Fruit fly (Drosophila melanogaster) whole organism, embryonic: ENCODE measurements around the gene Sk2.

Experiments
- Asciz ChIP-seq: fragments of 200-800 bp; sonication (Bioruptor generic); optimal IDR thresholded peaks from 2 replicates; lab custom pipeline; 2017; ENCODE audit warnings: missing biosample characterization, mild to moderate bottlenecking, missing genetic modification characterization, missing genetic modification reagents
- CG10209 ChIP-seq: fragments of 200-800 bp; sonication (Bioruptor generic); optimal IDR thresholded peaks from 3 replicates; lab custom pipeline; 2017; ENCODE audit warnings: missing biosample characterization, mild to moderate bottlenecking, missing genetic modification characterization, missing genetic modification reagents
- CG10274 ChIP-seq: fragments of 200-800 bp; sonication (Bioruptor generic); optimal IDR thresholded peaks from 3 replicates; lab custom pipeline; 2017; ENCODE audit warnings: missing biosample characterization, mild to moderate bottlenecking, missing genetic modification characterization
- CG10321 ChIP-seq: fragments of 200-800 bp; sonication (Bioruptor generic); IDR thresholded peaks from 2 replicates; pipeline ENCODE4 v1.3.6; 2022; ENCODE audit warnings: missing biosample characterization, missing genetic modification characterization
- CG11696 ChIP-seq: fragments of 200-800 bp; sonication (Bioruptor generic); IDR thresholded peaks from 2 replicates; pipeline ENCODE4 v1.3.6; 2022; ENCODE audit warnings: missing biosample characterization, missing genetic modification characterization
- CG12104 ChIP-seq: fragments of 200-800 bp; sonication (Bioruptor generic); optimal IDR thresholded peaks from 3 replicates; lab custom pipeline; 2016; ENCODE audit warnings: missing biosample characterization, missing genetic modification characterization
- CG12236 ChIP-seq: fragments of 200-800 bp; sonication (Bioruptor generic); optimal IDR thresholded peaks from 2 replicates; lab custom pipeline; 2016; ENCODE audit warnings: missing biosample characterization, missing genetic modification characterization
- CG12391 ChIP-seq: fragments of 200-800 bp; sonication (Bioruptor generic); optimal IDR thresholded peaks from 3 replicates; lab custom pipeline; 2018; ENCODE audit warnings: missing biosample characterization, mild to moderate bottlenecking, missing genetic modification characterization, moderate library complexity
- CG12744 ChIP-seq: fragments of 200-800 bp; sonication (Bioruptor generic); optimal IDR thresholded peaks from 2 replicates; lab custom pipeline; 2016; ENCODE audit warnings: missing biosample characterization, missing genetic modification characterization
- CG14667 ChIP-seq: fragments of 200-800 bp; sonication (Bioruptor generic); IDR thresholded peaks from 2 replicates; pipeline ENCODE4 v1.3.6; 2022; ENCODE audit warnings: missing biosample characterization, missing genetic modification characterization
- CG14965 ChIP-seq: fragments of 200-800 bp; sonication (Bioruptor generic); optimal IDR thresholded peaks from 2 replicates; lab custom pipeline; 2016; ENCODE audit warnings: missing biosample characterization, missing genetic modification characterization, borderline replicate concordance
- CG15073 ChIP-seq: fragments of 200-800 bp; sonication (Bioruptor generic); optimal IDR thresholded peaks from 2 replicates; lab custom pipeline; 2016; ENCODE audit warnings: missing biosample characterization, missing genetic modification characterization
- CG30403 ChIP-seq: fragments of 200-800 bp; sonication (Bioruptor generic); optimal IDR thresholded peaks from 3 replicates; lab custom pipeline; 2016; ENCODE audit warnings: missing biosample characterization, missing genetic modification characterization
- CG34376 ChIP-seq: fragments of 200-800 bp; sonication (Bioruptor generic); optimal IDR thresholded peaks from 2 replicates; lab custom pipeline; 2018; ENCODE audit warnings: missing biosample characterization, mild to moderate bottlenecking, missing genetic modification characterization
- CG3995 ChIP-seq: fragments of 200-800 bp; sonication (Bioruptor generic); optimal IDR thresholded peaks from 3 replicates; lab custom pipeline; 2016; ENCODE audit warnings: missing biosample characterization, missing genetic modification characterization
- CG4424 ChIP-seq: fragments of 200-800 bp; sonication (Bioruptor generic); optimal IDR thresholded peaks from 3 replicates; lab custom pipeline; 2016; ENCODE audit warnings: missing biosample characterization, missing genetic modification characterization
- CG6689 ChIP-seq: fragments of 200-800 bp; sonication (Bioruptor generic); IDR thresholded peaks from 2 replicates; pipeline ENCODE4 v1.3.6; 2022; ENCODE audit warnings: missing biosample characterization, missing genetic modification characterization
- CG7271 ChIP-seq: fragments of 200-800 bp; sonication (Bioruptor generic); optimal IDR thresholded peaks from 2 replicates; lab custom pipeline; 2018; ENCODE audit warnings: missing biosample characterization, mild to moderate bottlenecking, missing genetic modification characterization, moderate library complexity
- CG8290 ChIP-seq, 3 experiments: fragments of 200-800 bp; sonication (Bioruptor generic); optimal IDR thresholded peaks; 2 replicates each; lab custom pipeline; 2016 to 2019; ENCODE audit warnings: missing biosample characterization in 3 of 3, missing genetic modification characterization in 3 of 3, mild to moderate bottlenecking in 2 of 3, moderate library complexity in 1 of 3
- CG9215 ChIP-seq: fragments of 200-800 bp; sonication (Bioruptor generic); IDR thresholded peaks from 2 replicates; pipeline ENCODE4 v1.3.6; 2022; ENCODE audit warnings: missing biosample characterization, missing genetic modification characterization
- CG9609 ChIP-seq: fragments of 200-800 bp; sonication (Bioruptor generic); optimal IDR thresholded peaks from 3 replicates; lab custom pipeline; 2016; ENCODE audit warnings: missing biosample characterization, missing genetic modification characterization
- CkIIα-i1 ChIP-seq: fragments of 200-800 bp; sonication (Bioruptor generic); IDR thresholded peaks from 2 replicates; pipeline ENCODE4 v1.3.6; 2022; ENCODE audit warnings: missing biosample characterization, missing genetic modification characterization
- Dip2 ChIP-seq: fragments of 200-800 bp; sonication (Bioruptor generic); IDR thresholded peaks from 2 replicates; pipeline ENCODE4 v1.3.6; 2022; ENCODE audit warnings: missing biosample characterization, missing genetic modification characterization
- HmgD ChIP-seq: fragments of 200-800 bp; sonication (Bioruptor generic); optimal IDR thresholded peaks from 3 replicates; lab custom pipeline; 2016; ENCODE audit warnings: missing biosample characterization, missing genetic modification characterization
- NC2β ChIP-seq: fragments of 200-800 bp; sonication (Bioruptor generic); optimal IDR thresholded peaks from 2 replicates; lab custom pipeline; 2016; ENCODE audit warnings: missing biosample characterization, missing genetic modification characterization
- Poxn ChIP-seq: fragments of 200-800 bp; sonication (Bioruptor generic); IDR thresholded peaks from 2 replicates; pipeline ENCODE4 v1.3.6; 2022; ENCODE audit warnings: missing biosample characterization, missing genetic modification characterization
- Ptx1 ChIP-seq: fragments of 200-800 bp; sonication (Bioruptor generic); IDR thresholded peaks from 2 replicates; pipeline ENCODE4 v1.3.6; 2022; ENCODE audit warnings: missing biosample characterization, missing genetic modification characterization
- Sry-β ChIP-seq: fragments of 200-800 bp; sonication (Bioruptor generic); optimal IDR thresholded peaks from 2 replicates; lab custom pipeline; 2018; ENCODE audit warnings: missing biosample characterization, mild to moderate bottlenecking, missing genetic modification characterization, moderate library complexity
- Tbp ChIP-seq: fragments of >200 bp; optimal IDR thresholded peaks from 2 replicates; lab custom pipeline; 2018; ENCODE audit warnings: missing biosample characterization, missing genetic modification characterization
- Xbp1 ChIP-seq: fragments of 200-800 bp; sonication (Bioruptor generic); optimal IDR thresholded peaks from 3 replicates; lab custom pipeline; 2016; ENCODE audit warnings: missing biosample characterization, mild to moderate bottlenecking, missing genetic modification characterization
- ara ChIP-seq: fragments of 200-800 bp; sonication (Bioruptor generic); IDR thresholded peaks from 2 replicates; pipeline ENCODE4 v1.3.6; 2022; ENCODE audit warnings: missing biosample characterization, missing genetic modification characterization
- ase ChIP-seq: fragments of 200-800 bp; sonication (Bioruptor generic); IDR thresholded peaks from 3 replicates; pipeline ENCODE4 v1.3.6; 2022; ENCODE audit warnings: missing biosample characterization, missing genetic modification characterization
- chif ChIP-seq, 2 experiments: fragments of 200-800 bp; sonication (Bioruptor generic); optimal IDR thresholded peaks; 3 replicates each; lab custom pipeline; 2016; ENCODE audit warnings: missing biosample characterization in 2 of 2, missing genetic modification characterization in 2 of 2
- chm ChIP-seq: fragments of 200-800 bp; sonication (Bioruptor generic); IDR thresholded peaks from 2 replicates; pipeline ENCODE4 v1.3.6; 2022; ENCODE audit warnings: missing biosample characterization, missing genetic modification characterization
- chn ChIP-seq: fragments of 200-800 bp; sonication (Bioruptor generic); optimal IDR thresholded peaks from 2 replicates; lab custom pipeline; 2016; ENCODE audit warnings: missing biosample characterization, missing genetic modification characterization
- ci ChIP-seq: fragments of 200-800 bp; sonication (Bioruptor generic); IDR thresholded peaks from 3 replicates; pipeline ENCODE4 v1.3.6; 2022; ENCODE audit warnings: missing biosample characterization, missing genetic modification characterization
- dm ChIP-seq: fragments of 200-800 bp; sonication (Bioruptor generic); optimal IDR thresholded peaks from 3 replicates; lab custom pipeline; 2016; ENCODE audit warnings: missing biosample characterization, missing genetic modification characterization
- gcm2 ChIP-seq: fragments of 200-800 bp; sonication (Bioruptor generic); optimal IDR thresholded peaks from 2 replicates; lab custom pipeline; 2016; ENCODE audit warnings: missing biosample characterization, missing genetic modification characterization
- gem ChIP-seq: fragments of 200-800 bp; sonication (Bioruptor generic); optimal IDR thresholded peaks from 2 replicates; lab custom pipeline; 2019; ENCODE audit warnings: missing biosample characterization, mild to moderate bottlenecking, missing genetic modification characterization, moderate library complexity
- gsb ChIP-seq: fragments of 200-800 bp; sonication (Bioruptor generic); IDR thresholded peaks from 2 replicates; pipeline ENCODE4 v1.3.6; 2022; ENCODE audit warnings: missing biosample characterization, missing genetic modification characterization
- kay ChIP-seq: fragments of 200-800 bp; sonication (Bioruptor generic); optimal IDR thresholded peaks from 2 replicates; lab custom pipeline; 2016; ENCODE audit warnings: missing biosample characterization, missing genetic modification characterization
- lbe ChIP-seq: fragments of 200-800 bp; sonication (Bioruptor generic); optimal IDR thresholded peaks from 2 replicates; lab custom pipeline; 2016; ENCODE audit warnings: missing biosample characterization, mild to moderate bottlenecking, missing genetic modification characterization
- oc ChIP-seq: fragments of 200-800 bp; sonication (Bioruptor generic); optimal IDR thresholded peaks from 2 replicates; lab custom pipeline; 2018; ENCODE audit warnings: missing biosample characterization, mild to moderate bottlenecking, missing genetic modification characterization, moderate library complexity
- pho ChIP-seq: fragments of 200-800 bp; sonication (Bioruptor generic); optimal IDR thresholded peaks from 2 replicates; lab custom pipeline; 2016; ENCODE audit warnings: missing biosample characterization, missing genetic modification characterization
- pnt ChIP-seq: fragments of 200-800 bp; sonication (Bioruptor generic); optimal IDR thresholded peaks from 3 replicates; lab custom pipeline; 2016; ENCODE audit warnings: missing biosample characterization, missing genetic modification characterization
- pzg ChIP-seq: fragments of 200-800 bp; sonication (Bioruptor generic); optimal IDR thresholded peaks from 3 replicates; lab custom pipeline; 2018; ENCODE audit warnings: missing biosample characterization, mild to moderate bottlenecking, missing genetic modification characterization, moderate library complexity
- sqz ChIP-seq: fragments of 200-800 bp; sonication (Bioruptor generic); optimal IDR thresholded peaks from 3 replicates; lab custom pipeline; 2018; ENCODE audit warnings: missing biosample characterization, mild to moderate bottlenecking, missing genetic modification characterization
- wdn ChIP-seq: fragments of 200-800 bp; sonication (Bioruptor generic); IDR thresholded peaks from 2 replicates; pipeline ENCODE4 v1.3.6; 2022; ENCODE audit warnings: missing biosample characterization, missing genetic modification characterization
- zfh2 ChIP-seq: fragments of 200-800 bp; sonication (Bioruptor generic); optimal IDR thresholded peaks from 2 replicates; lab custom pipeline; 2016; ENCODE audit warnings: missing biosample characterization, missing genetic modification characterization

Gene Sk2

dm6 chr3L:3042150-3043049, 4.5 kb upstream of the Sk2 start, which contains the start of gene Prx4 (continued):
- no peak for TF ChIP-seq pho (GFP tag; lab: Kevin White, UChicago)
- TF ChIP-seq CG10209 (GFP tag; lab: Kevin White, UChicago) = peak; percentile 71
- peak; percentile 89 for TF ChIP-seq ci (GFP tag; lab: Robert Waterston, UW)
- peak; percentile 99 for TF ChIP-seq CG9215
- TF ChIP-seq CG7271 (tag; lab: Kevin White, UChicago) = no peak
- TF ChIP-seq pnt (GFP tag; lab: Kevin White, UChicago) = peak; percentile 42
- no peak for TF ChIP-seq CG15073
- peak; percentile 51; the same call in 1 of the 2 replicates for TF ChIP-seq CG10321
- no peak for TF ChIP-seq Sry-β
- peak; percentile 70 for TF ChIP-seq CG4424 (GFP tag; lab: Kevin White, UChicago)
- TF ChIP-seq ase (GFP tag; lab: Robert Waterston, UW) = peak; percentile 60; the same call in 1 of the 3 replicates
- TF ChIP-seq CG34376 (GFP tag; lab: Kevin White, UChicago) = no peak
- peak; percentile 52; the same call in 1 of the 2 replicates for TF ChIP-seq CkIIα-i1 (GFP tag; lab: Robert Waterston, UW)
- TF ChIP-seq gem = peak; percentile 86
- TF ChIP-seq chif (GFP tag; optimal IDR thresholded peaks at IDR 0.05; lab: Kevin White, UChicago) = peak in 1 of 2 experiments; percentile 8
- TF ChIP-seq wdn (GFP tag; lab: Robert Waterston, UW) = 0 out of 2 replicates have a peak, but pooled peaks have one; percentile 30
- no peak for TF ChIP-seq Tbp (GFP tag; lab: Kevin White, UChicago)
- TF ChIP-seq kay (GFP tag; lab: Kevin White, UChicago) = no peak
- TF ChIP-seq CG12236 (GFP tag; lab: Kevin White, UChicago) = no peak
- TF ChIP-seq zfh2 (GFP tag; lab: Kevin White, UChicago) = peak; percentile 43
- TF ChIP-seq gcm2 (GFP tag; lab: Kevin White, UChicago) = no peak
- no peak for TF ChIP-seq CG12744
- peak; percentile 82 for TF ChIP-seq CG6689 (GFP tag; lab: Robert Waterston, UW)
- peak; percentile 60; the same call in 1 of the 2 replicates for TF ChIP-seq ara (GFP tag; lab: Robert Waterston, UW)
- TF ChIP-seq CG8290 (GFP tag; optimal IDR thresholded peaks at IDR 0.05; lab: Kevin White, UChicago) = peak; percentile 2
- TF ChIP-seq CG8290 (tag; optimal IDR thresholded peaks at IDR 0.05; lab: Kevin White, UChicago) = peak in 1 of 2 experiments; percentile 34
- no peak for TF ChIP-seq CG10274 (GFP tag; lab: Kevin White, UChicago)
- TF ChIP-seq sqz (GFP tag; lab: Kevin White, UChicago) = peak; percentile 1
- TF ChIP-seq CG9609 (GFP tag; lab: Kevin White, UChicago) = no peak
- TF ChIP-seq CG14965 = no peak
- TF ChIP-seq dm (GFP tag; lab: Kevin White, UChicago) = no peak
- TF ChIP-seq pzg (GFP tag; lab: Kevin White, UChicago) = peak; percentile 74
- peak; percentile 19; the same call in 1 of the 2 replicates for TF ChIP-seq Poxn
- TF ChIP-seq Asciz = peak; percentile 69
- peak; percentile 66 for TF ChIP-seq CG12391 (tag; lab: Kevin White, UChicago)
- peak; percentile 76 for TF ChIP-seq CG30403 (GFP tag; lab: Kevin White, UChicago)
- TF ChIP-seq Ptx1 (GFP tag; lab: Robert Waterston, UW) = peak; percentile 74
- no peak for TF ChIP-seq Dip2 (GFP tag; lab: Robert Waterston, UW)
- peak; percentile 11 for TF ChIP-seq chn (GFP tag; lab: Kevin White, UChicago)
- peak; percentile 27 for TF ChIP-seq oc
- TF ChIP-seq CG3995 = peak; percentile 30
- TF ChIP-seq lbe = no peak
- TF ChIP-seq chm (GFP tag; lab: Robert Waterston, UW) = peak; percentile 69
- TF ChIP-seq gsb (GFP tag; lab: Robert Waterston, UW) = no peak
- no peak for TF ChIP-seq NC2β (GFP tag; lab: Kevin White, UChicago)
- no peak for TF ChIP-seq CG12104
- TF ChIP-seq CG11696 (GFP tag; lab: Robert Waterston, UW) = peak; percentile 55; the same call in 1 of the 2 replicates
- no peak for TF ChIP-seq HmgD (GFP tag; lab: Kevin White, UChicago)
- TF ChIP-seq Xbp1 = peak; percentile 70
- peak; percentile 44 for TF ChIP-seq CG14667 (GFP tag; lab: Robert Waterston, UW)
